Worm (Caenorhabditis elegans): ENCODE measurements around the gene slcr-46.3.

slcr-46.3 gene

ce11 chrV:9690728-9691127 is 33.2 kb downstream of the slcr-46.3 start:
- peak; percentile 37 for TF ChIP-seq mep-1 (tag; optimal IDR thresholded peaks at IDR 0.05)
- no peak for TF ChIP-seq elt-1 (tag; optimal IDR thresholded peaks at IDR 0.05; ENCODE audit: borderline replicate concordance, insufficient read depth)
- peak; percentile 85 for TF ChIP-seq blmp-1 (tag; optimal IDR thresholded peaks at IDR 0.05)
- peak; percentile 90 for TF ChIP-seq lsy-2 (tag; optimal IDR thresholded peaks at IDR 0.05)

- TF ChIP-seq ham-2 (GFP tag; optimal IDR thresholded peaks at IDR 0.05) (no peak), tbx-8 (GFP tag; optimal IDR thresholded peaks at IDR 0.05) (no peak), zip-8 (tag; optimal IDR thresholded peaks at IDR 0.05) (no peak), unc-120 (tag; optimal IDR thresholded peaks at IDR 0.05; ENCODE audit: poor library complexity, severe bottlenecking) (no peak), sptf-1 (tag; optimal IDR thresholded peaks at IDR 0.05) (no peak)
These were observed 33.8 kb downstream of the slcr-46.3 start, which contains the start of gene rbx-1 for ce11 chrV:9690099-9690572. TSS of gene rbx-1 (minus strand) at chrV:9690522.

- TF ChIP-seq tbx-8 (GFP tag; optimal IDR thresholded peaks at IDR 0.05) (no peak), lin-32 (GFP tag; optimal IDR thresholded peaks at IDR 0.05) (no peak), cnd-1 (tag; optimal IDR thresholded peaks at IDR 0.05) (no peak)
These were observed 34.5 kb downstream of the slcr-46.3 start for ce11 chrV:9689364-9689763.

ce11 chrV:9685559-9685958 is 38.3 kb downstream of the slcr-46.3 start, which contains the start of gene ZK287.4:
TSS of gene ZK287.4 (minus strand) at chrV:9685659.
- no peak for TF ChIP-seq snpc-4 (tag; optimal IDR thresholded peaks at IDR 0.05)

- no peak for TF ChIP-seq sem-2 (GFP tag; optimal IDR thresholded peaks at IDR 0.05)
- no peak for TF ChIP-seq nhr-12 (tag; optimal IDR thresholded peaks at IDR 0.05)
- no peak for TF ChIP-seq tbx-8 (GFP tag; optimal IDR thresholded peaks at IDR 0.05)
- TF ChIP-seq blmp-1 (tag; optimal IDR thresholded peaks at IDR 0.05): no peak
These were observed 43.6 kb downstream of the slcr-46.3 start for ce11 chrV:9680260-9680659.

ce11 chrV:9679166-9679565 is 44.7 kb downstream of the slcr-46.3 start, which contains the start of gene ZK287.9:
TSS of gene ZK287.9 (plus strand) at chrV:9679357.
- TF ChIP-seq ceh-39 (tag; optimal IDR thresholded peaks at IDR 0.05): no peak
- TF ChIP-seq ces-1 (GFP tag; optimal IDR thresholded peaks at IDR 0.05): no peak
- TF ChIP-seq nhr-28 (tag; optimal IDR thresholded peaks at IDR 0.05): no peak
- TF ChIP-seq flh-1 (GFP tag; optimal IDR thresholded peaks at IDR 0.05): no peak
- no peak for TF ChIP-seq lsy-2 (tag; optimal IDR thresholded peaks at IDR 0.05)
- TF ChIP-seq nhr-2 (tag; optimal IDR thresholded peaks at IDR 0.05): no peak
- TF ChIP-seq nhr-237 (tag; optimal IDR thresholded peaks at IDR 0.05): no peak
- TF ChIP-seq sptf-1 (tag; optimal IDR thresholded peaks at IDR 0.05): no peak
- no peak for TF ChIP-seq unc-39 (tag; optimal IDR thresholded peaks at IDR 0.05)
- no peak for TF ChIP-seq sem-2 (GFP tag; optimal IDR thresholded peaks at IDR 0.05)
- TF ChIP-seq ceh-83 (GFP tag; optimal IDR thresholded peaks at IDR 0.05): no peak
- TF ChIP-seq hlh-1 (tag; optimal IDR thresholded peaks at IDR 0.05): no peak
- TF ChIP-seq mab-5 (tag; optimal IDR thresholded peaks at IDR 0.05): no peak
- TF ChIP-seq bed-3 (GFP tag; optimal IDR thresholded peaks at IDR 0.05): no peak
- no peak for TF ChIP-seq snpc-4 (tag; optimal IDR thresholded peaks at IDR 0.05)
- TF ChIP-seq drap-1 (GFP tag; optimal IDR thresholded peaks at IDR 0.05): no peak
- no peak for TF ChIP-seq elt-1 (tag; optimal IDR thresholded peaks at IDR 0.05; ENCODE audit: borderline replicate concordance, insufficient read depth)
- TF ChIP-seq ceh-43 (GFP tag; optimal IDR thresholded peaks at IDR 0.05): no peak
- no peak for TF ChIP-seq zip-8 (tag; optimal IDR thresholded peaks at IDR 0.05)

ce11 chrV:9677977-9678376 is 45.9 kb downstream of the slcr-46.3 start, which contains the start of gene cthd-1:
TSS of gene cthd-1 (plus strand) at chrV:9678277.
- no peak for TF ChIP-seq mab-5 (tag; optimal IDR thresholded peaks at IDR 0.05)
- no peak for TF ChIP-seq zip-8 (tag; optimal IDR thresholded peaks at IDR 0.05)
- no peak for TF ChIP-seq pha-4 (tag; optimal IDR thresholded peaks at IDR 0.05)
- TF ChIP-seq blmp-1 (tag; optimal IDR thresholded peaks at IDR 0.05): no peak
- no peak for TF ChIP-seq lin-13 (tag; optimal IDR thresholded peaks at IDR 0.05)
- TF ChIP-seq tbx-8 (GFP tag; optimal IDR thresholded peaks at IDR 0.05): no peak
- TF ChIP-seq ceh-39 (tag; optimal IDR thresholded peaks at IDR 0.05): no peak
- no peak for TF ChIP-seq lin-32 (GFP tag; optimal IDR thresholded peaks at IDR 0.05)
